Worm (Caenorhabditis elegans): ENCODE results near the gene msp-51.

msp-51 gene

ce11 chrIV:5306040-5306439 is 10.9 kb upstream of the msp-51 start, which contains the start of gene ZK354.8:
Gene ZK354.8 (minus strand): TSS chrIV:5306140.
- TF ChIP-seq W03F9.2 (tag; optimal IDR thresholded peaks at IDR 0.05) (no peak), him-1 (tag; optimal IDR thresholded peaks at IDR 0.05) (no peak), dao-5 (tag; optimal IDR thresholded peaks at IDR 0.05) (no peak)

- no peak for TF ChIP-seq W03F9.2 (tag; optimal IDR thresholded peaks at IDR 0.05)
- no peak for TF ChIP-seq him-1 (tag; optimal IDR thresholded peaks at IDR 0.05)
- TF ChIP-seq dao-5 (tag; optimal IDR thresholded peaks at IDR 0.05): no peak
Measured at ce11 chrIV:5303030-5303429, 7.9 kb upstream of the msp-51 start, which contains the start of gene ZK354.7. Gene ZK354.7 (minus strand): TSS chrIV:5303130.

ce11 chrIV:5297436-5298012 is 2.4 kb upstream of the msp-51 start, which contains the start of the genes ZK354.6 and msp-113:
Gene ZK354.6 (minus strand): TSS chrIV:5297536.
Gene msp-113 (plus strand): TSS chrIV:5297962.
- TF ChIP-seq dao-5 (tag; optimal IDR thresholded peaks at IDR 0.05) (no peak), him-1 (tag; optimal IDR thresholded peaks at IDR 0.05) (no peak), W03F9.2 (tag; optimal IDR thresholded peaks at IDR 0.05) (no peak)

- TF ChIP-seq dao-5 (tag; optimal IDR thresholded peaks at IDR 0.05): no peak
- no peak for TF ChIP-seq W03F9.2 (tag; optimal IDR thresholded peaks at IDR 0.05)
- no peak for TF ChIP-seq him-1 (tag; optimal IDR thresholded peaks at IDR 0.05)
Measured at ce11 chrIV:5294467-5294866, 673 bp downstream of the msp-51 start.

ce11 chrIV:5291207-5291606 is 3.9 kb downstream of the msp-51 start:
- TF ChIP-seq him-1 (tag; optimal IDR thresholded peaks at IDR 0.05) (no peak), dao-5 (tag; optimal IDR thresholded peaks at IDR 0.05) (no peak), W03F9.2 (tag; optimal IDR thresholded peaks at IDR 0.05) (no peak)

- no peak for TF ChIP-seq him-1 (tag; optimal IDR thresholded peaks at IDR 0.05)
- no peak for TF ChIP-seq dao-5 (tag; optimal IDR thresholded peaks at IDR 0.05)
- TF ChIP-seq W03F9.2 (tag; optimal IDR thresholded peaks at IDR 0.05): no peak
Measured at ce11 chrIV:5290547-5290946, 4.6 kb downstream of the msp-51 start, which contains the start of gene nlp-47. Gene nlp-47 (plus strand): TSS chrIV:5290847.

- TF ChIP-seq W03F9.2 (tag; optimal IDR thresholded peaks at IDR 0.05): no peak
- no peak for TF ChIP-seq him-1 (tag; optimal IDR thresholded peaks at IDR 0.05)
- no peak for TF ChIP-seq dao-5 (tag; optimal IDR thresholded peaks at IDR 0.05)
Measured at ce11 chrIV:5288932-5289331, 6.2 kb downstream of the msp-51 start.

- TF ChIP-seq dao-5 (tag; optimal IDR thresholded peaks at IDR 0.05) (no peak), him-1 (tag; optimal IDR thresholded peaks at IDR 0.05) (no peak), W03F9.2 (tag; optimal IDR thresholded peaks at IDR 0.05) (no peak)
Measured at ce11 chrIV:5287190-5287589, 8.0 kb downstream of the msp-51 start.

ce11 chrIV:5281457-5281856 is 13.7 kb downstream of the msp-51 start:
- TF ChIP-seq dao-5 (tag; optimal IDR thresholded peaks at IDR 0.05) (no peak), him-1 (tag; optimal IDR thresholded peaks at IDR 0.05) (no peak), W03F9.2 (tag; optimal IDR thresholded peaks at IDR 0.05) (no peak)

- TF ChIP-seq W03F9.2 (tag; optimal IDR thresholded peaks at IDR 0.05): no peak
- no peak for TF ChIP-seq him-1 (tag; optimal IDR thresholded peaks at IDR 0.05)
- TF ChIP-seq dao-5 (tag; optimal IDR thresholded peaks at IDR 0.05): no peak
Measured at ce11 chrIV:5277752-5278151, 17.4 kb downstream of the msp-51 start, which contains the start of gene F36H12.17. Gene F36H12.17 (minus strand): TSS chrIV:5277852.

- TF ChIP-seq W03F9.2 (tag; optimal IDR thresholded peaks at IDR 0.05): no peak
- no peak for TF ChIP-seq him-1 (tag; optimal IDR thresholded peaks at IDR 0.05)
- TF ChIP-seq dao-5 (tag; optimal IDR thresholded peaks at IDR 0.05): no peak
Measured at ce11 chrIV:5274123-5274581, 21.0 kb downstream of the msp-51 start, which contains the start of gene slfl-4. Gene slfl-4 (plus strand): TSS chrIV:5274531.

- no peak for TF ChIP-seq dao-5 (tag; optimal IDR thresholded peaks at IDR 0.05)
- TF ChIP-seq him-1 (tag; optimal IDR thresholded peaks at IDR 0.05): no peak
- TF ChIP-seq W03F9.2 (tag; optimal IDR thresholded peaks at IDR 0.05): no peak
Measured at ce11 chrIV:5273385-5273784, 21.8 kb downstream of the msp-51 start.

- TF ChIP-seq dao-5 (tag; optimal IDR thresholded peaks at IDR 0.05) (no peak), him-1 (tag; optimal IDR thresholded peaks at IDR 0.05) (no peak), W03F9.2 (tag; optimal IDR thresholded peaks at IDR 0.05) (no peak)
Measured at ce11 chrIV:5272518-5272917, 22.6 kb downstream of the msp-51 start, which contains the start of gene F36H12.3. Gene F36H12.3 (plus strand): TSS chrIV:5272818.

- TF ChIP-seq him-1 (tag; optimal IDR thresholded peaks at IDR 0.05): no peak
- no peak for TF ChIP-seq W03F9.2 (tag; optimal IDR thresholded peaks at IDR 0.05)
- TF ChIP-seq dao-5 (tag; optimal IDR thresholded peaks at IDR 0.05): no peak
Measured at ce11 chrIV:5268803-5269202, 26.3 kb downstream of the msp-51 start, which contains the start of gene F36H12.4. Gene F36H12.4 (plus strand): TSS chrIV:5269103.
